Fruit fly (Drosophila melanogaster) whole organism, embryonic: Measurements from ENCODE around the gene CG1440.

Experiments
- CG11456 ChIP-seq: fragments of 200-800 bp; sonication (Bioruptor generic); IDR thresholded peaks from 3 replicates; pipeline ENCODE4 v1.3.6; 2022; ENCODE audit warnings: missing biosample characterization, missing genetic modification characterization
- CG2678 ChIP-seq: fragments of 200-800 bp; sonication (Bioruptor generic); optimal IDR thresholded peaks from 3 replicates; lab custom pipeline; 2019; ENCODE audit warnings: missing biosample characterization, mild to moderate bottlenecking, missing genetic modification characterization, moderate library complexity
- CG7556 ChIP-seq: fragments of 200-800 bp; sonication (Bioruptor generic); optimal IDR thresholded peaks from 2 replicates; lab custom pipeline; 2017; ENCODE audit warnings: missing biosample characterization, mild to moderate bottlenecking, missing genetic modification characterization

DNA sequence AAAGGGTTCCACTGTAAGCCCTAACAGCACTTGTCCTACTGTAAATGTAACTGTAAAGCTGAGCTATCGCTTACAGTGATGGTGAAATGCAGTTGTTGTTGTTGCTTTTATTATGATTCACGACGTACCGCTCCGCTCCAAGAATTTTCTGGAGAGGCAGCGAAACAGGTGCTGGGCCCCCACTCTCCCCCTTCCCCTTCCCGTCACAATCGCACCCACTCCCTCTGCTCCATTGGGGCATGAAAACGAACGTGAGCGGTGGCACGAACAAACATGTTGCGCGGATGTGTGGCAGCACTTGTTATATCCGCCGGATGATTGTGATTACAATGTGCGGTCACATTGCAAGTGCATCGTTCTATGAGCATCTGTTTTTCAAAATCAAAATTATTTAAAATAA, 17.3 kb upstream of the CG1440 start:
- no peak for TF ChIP-seq CG2678 (tag; lab: Kevin White, UChicago)
- TF ChIP-seq CG11456 (GFP tag; lab: Robert Waterston, UW): no peak
- TF ChIP-seq CG7556: no peak
